Worm (Caenorhabditis elegans) whole organism, L1 larva: ENCODE results near the gene K07F5.6.

Experiments
- ama-1 ChIP-seq: fragments of 150-350 bp; optimal IDR thresholded peaks from 2 replicates; lab custom pipeline; 2014
- lin-13 ChIP-seq: fragments of 150-350 bp; optimal IDR thresholded peaks from 2 replicates; lab custom pipeline; 2014; ENCODE audit warnings: missing biosample characterization, missing genetic modification reagents, missing genetic modification characterization
- lsy-2 ChIP-seq, 2 experiments: fragments of 150-350 bp; optimal IDR thresholded peaks; 2 replicates each; lab custom pipeline; 2014; ENCODE audit warnings: missing biosample characterization in 2 of 2, missing genetic modification characterization in 2 of 2
- nhr-237 ChIP-seq: fragments of 150-350 bp; optimal IDR thresholded peaks from 2 replicates; lab custom pipeline; 2014; ENCODE audit warnings: missing biosample characterization, missing genetic modification characterization
- nhr-76 ChIP-seq: sonication (generic microtip); optimal IDR thresholded peaks from 2 replicates; lab custom pipeline; 2017; ENCODE audit warnings: missing biosample characterization, missing genetic modification characterization
- pqm-1 ChIP-seq: sonication (generic microtip); optimal IDR thresholded peaks from 3 replicates; lab custom pipeline; 2017; ENCODE audit warnings: missing biosample characterization, missing genetic modification characterization
- unc-130 ChIP-seq: fragments of 150-350 bp; optimal IDR thresholded peaks from 2 replicates; lab custom pipeline; 2017; ENCODE audit warnings: missing biosample characterization, missing genetic modification characterization, inconsistent platforms

DNA sequence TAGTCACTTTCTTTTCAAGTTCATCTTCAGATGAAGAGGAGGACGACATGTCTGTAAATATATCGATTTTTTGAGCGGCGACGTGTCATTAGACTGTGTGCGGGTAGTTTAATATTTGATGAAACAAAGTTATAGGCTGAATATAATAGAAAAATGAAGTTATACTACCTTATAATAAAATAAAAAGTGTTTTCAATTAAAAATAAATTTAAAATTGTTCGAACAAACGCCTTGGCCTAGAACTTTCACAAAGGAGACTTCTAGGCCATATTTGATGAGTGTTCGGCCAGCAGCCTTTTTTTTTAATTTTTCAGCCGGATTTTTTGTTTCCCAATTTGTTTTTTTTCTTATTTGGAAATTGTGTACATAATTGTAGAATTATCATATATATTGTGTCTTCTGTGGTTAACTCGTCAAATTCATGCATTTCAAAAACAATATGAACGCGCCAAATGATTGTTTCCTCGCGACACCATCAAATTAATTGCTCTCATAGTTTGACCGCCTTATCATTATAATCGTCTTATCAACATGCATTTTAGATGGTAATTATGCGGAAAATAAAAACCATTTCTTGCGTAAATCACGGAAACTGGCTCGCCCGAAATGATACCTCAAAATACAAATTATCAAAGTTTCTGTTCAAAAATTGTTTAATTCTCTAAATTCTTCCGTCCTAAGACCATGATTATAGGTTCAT, 49.0 kb downstream of the K07F5.6 start, which contains the start of gene T13F2.2:
- TF ChIP-seq nhr-76 (tag; lab: Kevin White, UChicago) (no peak), unc-130 (tag; lab: Kevin White, UChicago) (no peak), nhr-237 (tag; lab: Kevin White, UChicago) (no peak), ama-1 (lab: Kevin White, UChicago) (no peak), lsy-2 (tag; optimal IDR thresholded peaks at IDR 0.05; lab: Kevin White, UChicago) (peak; percentile 8 to 38), lin-13 (GFP tag; lab: Kevin White, UChicago) (no peak), pqm-1 (tag; lab: Kevin White, UChicago) (no peak)
